Worm (Caenorhabditis elegans): ENCODE measurements around the gene K08C7.7.

DNA sequence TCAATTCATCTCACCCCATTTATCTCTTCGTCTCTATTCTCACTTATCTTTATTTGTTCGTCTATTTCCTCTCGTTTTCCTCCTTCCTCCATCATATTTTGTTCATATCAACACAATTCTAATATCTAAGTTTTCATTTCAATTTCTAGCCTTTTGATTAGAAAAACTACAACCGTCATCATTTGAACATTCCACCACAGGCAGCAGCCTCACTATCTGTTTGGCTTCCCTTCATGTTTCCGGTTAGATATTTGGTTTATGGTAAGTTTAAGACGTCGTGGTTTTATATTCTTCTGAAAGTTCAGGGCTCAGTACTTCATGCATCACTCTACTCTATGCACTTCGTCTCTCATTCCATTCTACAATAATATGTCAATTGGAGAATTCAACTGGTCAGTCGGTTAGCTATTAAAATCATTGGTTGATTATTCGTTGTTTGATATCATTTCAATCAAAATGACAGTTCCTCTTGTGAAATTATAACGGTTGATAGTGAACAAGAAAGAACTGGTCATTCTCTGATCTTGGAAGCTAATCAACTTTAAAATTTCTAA lies 7.4 kb upstream of the K08C7.7 start, which contains the start of gene K08C7.1:
- TF ChIP-seq K12H6.12 (tag; optimal IDR thresholded peaks at IDR 0.05) (no peak), F39B2.1 (GFP tag; IDR thresholded peaks at IDR 0.05) (no peak), madf-10 (tag; optimal IDR thresholded peaks at IDR 0.05) (no peak)
